Fruit fly (Drosophila melanogaster) whole organism, prepupa: Measurements from ENCODE around the gene CG33796.
A peak's percentile ranks its signal among the peaks of the same experiment; 100 is the strongest.

ENCODE experiments used
- CG10631 ChIP-seq: fragments of 200-800 bp; sonication (Bioruptor generic); optimal IDR thresholded peaks from 2 replicates; lab custom pipeline; 2016; ENCODE audit warnings: missing biosample characterization, missing genetic modification characterization
- CG10669 ChIP-seq: fragments of 200-800 bp; sonication (Bioruptor generic); optimal IDR thresholded peaks from 3 replicates; lab custom pipeline; 2018; ENCODE audit warnings: missing biosample characterization, mild to moderate bottlenecking, missing genetic modification characterization, moderate library complexity
- CG11294 ChIP-seq: fragments of 200-800 bp; sonication (Bioruptor generic); IDR thresholded peaks from 2 replicates; pipeline ENCODE4 v1.3.6; 2022; ENCODE audit warnings: missing biosample characterization, missing genetic modification characterization
- CG11762 ChIP-seq: fragments of 200-800 bp; sonication (Bioruptor generic); optimal IDR thresholded peaks from 3 replicates; lab custom pipeline; 2016; ENCODE audit warnings: missing biosample characterization, missing genetic modification characterization; ENCODE audit not compliant: insufficient read depth
- CG11902 ChIP-seq: fragments of 200-800 bp; sonication (Bioruptor generic); optimal IDR thresholded peaks from 3 replicates; lab custom pipeline; 2016; ENCODE audit warnings: missing biosample characterization, missing genetic modification characterization
- CG15336 ChIP-seq: fragments of 200-800 bp; sonication (Bioruptor generic); IDR thresholded peaks from 2 replicates; pipeline ENCODE4 v1.3.6; 2022; ENCODE audit warnings: missing biosample characterization, missing genetic modification characterization
- CG3032 ChIP-seq: fragments of 200-800 bp; optimal IDR thresholded peaks from 2 replicates; lab custom pipeline; 2019; ENCODE audit warnings: missing biosample characterization, mild to moderate bottlenecking, missing genetic modification characterization, moderate library complexity
- CG31627 ChIP-seq: fragments of 200-800 bp; sonication (Bioruptor generic); optimal IDR thresholded peaks from 3 replicates; lab custom pipeline; 2016; ENCODE audit warnings: missing biosample characterization, missing genetic modification characterization
- CG32006 ChIP-seq: fragments of 200-800 bp; sonication (Bioruptor generic); optimal IDR thresholded peaks from 3 replicates; lab custom pipeline; 2017; ENCODE audit warnings: missing biosample characterization, mild to moderate bottlenecking, missing genetic modification characterization
- CG3919 ChIP-seq: fragments of 200-800 bp; sonication (Bioruptor generic); optimal IDR thresholded peaks from 3 replicates; lab custom pipeline; 2016; ENCODE audit warnings: missing biosample characterization, missing genetic modification characterization
- CG4318 ChIP-seq: fragments of 200-800 bp; sonication (Bioruptor generic); optimal IDR thresholded peaks from 3 replicates; lab custom pipeline; 2017; ENCODE audit warnings: missing biosample characterization, mild to moderate bottlenecking, missing genetic modification characterization
- CG6163 ChIP-seq: fragments of 200-800 bp; sonication (Bioruptor generic); IDR thresholded peaks from 3 replicates; pipeline ENCODE4 v1.3.6; 2022; ENCODE audit warnings: missing biosample characterization, missing genetic modification characterization
- CG6276 ChIP-seq: fragments of 200-800 bp; sonication (Bioruptor generic); optimal IDR thresholded peaks from 2 replicates; lab custom pipeline; 2017; ENCODE audit warnings: missing biosample characterization, mild to moderate bottlenecking, missing genetic modification characterization
- CG6792 ChIP-seq: fragments of 200-800 bp; sonication (Bioruptor generic); optimal IDR thresholded peaks from 3 replicates; lab custom pipeline; 2016; ENCODE audit warnings: missing biosample characterization, missing genetic modification characterization
- CG6808 ChIP-seq: fragments of 200-800 bp; sonication (Bioruptor generic); optimal IDR thresholded peaks from 3 replicates; lab custom pipeline; 2017; ENCODE audit warnings: missing biosample characterization, missing genetic modification characterization, mild to moderate bottlenecking, moderate library complexity, missing genetic modification reagents
- CG6854 ChIP-seq: fragments of 200-800 bp; sonication (Bioruptor generic); optimal IDR thresholded peaks from 2 replicates; lab custom pipeline; 2017; ENCODE audit warnings: missing biosample characterization, mild to moderate bottlenecking, missing genetic modification characterization
- CG8119 ChIP-seq: fragments of 200-800 bp; sonication (Bioruptor generic); IDR thresholded peaks from 3 replicates; pipeline ENCODE4 v1.3.6; 2022; ENCODE audit warnings: missing biosample characterization, missing genetic modification characterization
- CG8632 ChIP-seq: fragments of 200-800 bp; sonication (Bioruptor generic); optimal IDR thresholded peaks from 3 replicates; lab custom pipeline; 2016; ENCODE audit warnings: missing biosample characterization, missing genetic modification characterization
- CG9139 ChIP-seq: fragments of 200-800 bp; sonication (Bioruptor generic); optimal IDR thresholded peaks from 3 replicates; lab custom pipeline; 2017; ENCODE audit warnings: missing biosample characterization, mild to moderate bottlenecking, missing genetic modification characterization
- Eip78C ChIP-seq: fragments of 200-800 bp; sonication (Bioruptor generic); peaks from one replicate; lab custom pipeline; 2016; ENCODE audit warnings: missing biosample characterization, missing genetic modification characterization
- Ets21C ChIP-seq: fragments of 200-800 bp; sonication (Bioruptor generic); optimal IDR thresholded peaks from 3 replicates; lab custom pipeline; 2016; ENCODE audit warnings: missing biosample characterization, missing genetic modification characterization
- Hr38 ChIP-seq: sonication (Bioruptor generic); optimal IDR thresholded peaks from 2 replicates; lab custom pipeline; 2016; ENCODE audit warnings: missing biosample characterization, missing genetic modification characterization
- Hr39 ChIP-seq: fragments of 200-800 bp; sonication (Bioruptor generic); optimal IDR thresholded peaks from 2 replicates; lab custom pipeline; 2016; ENCODE audit warnings: missing biosample characterization, missing genetic modification characterization
- Hr4 ChIP-seq: fragments of 200-800 bp; sonication (Bioruptor generic); optimal IDR thresholded peaks from 3 replicates; lab custom pipeline; 2016; ENCODE audit warnings: missing biosample characterization, missing genetic modification characterization
- Lpt ChIP-seq: fragments of 200-800 bp; sonication (Bioruptor generic); optimal IDR thresholded peaks from 3 replicates; lab custom pipeline; 2016; ENCODE audit warnings: missing biosample characterization, missing genetic modification characterization
- Met ChIP-seq: fragments of 200-800 bp; sonication (Bioruptor generic); optimal IDR thresholded peaks from 3 replicates; lab custom pipeline; 2016; ENCODE audit warnings: missing biosample characterization, missing genetic modification characterization
- Sox102F ChIP-seq: fragments of 200-800 bp; sonication (Bioruptor generic); optimal IDR thresholded peaks from 2 replicates; lab custom pipeline; 2016; ENCODE audit warnings: missing biosample characterization, mild to moderate bottlenecking, missing genetic modification characterization
- Sox14 ChIP-seq: fragments of 200-800 bp; sonication (Bioruptor generic); optimal IDR thresholded peaks from 3 replicates; lab custom pipeline; 2016; ENCODE audit warnings: missing biosample characterization, missing genetic modification characterization
- achi ChIP-seq: fragments of 200-800 bp; sonication (Bioruptor generic); optimal IDR thresholded peaks from 3 replicates; lab custom pipeline; 2016; ENCODE audit warnings: missing biosample characterization, missing genetic modification characterization
- acj6 ChIP-seq: fragments of 200-800 bp; sonication (Bioruptor generic); optimal IDR thresholded peaks from 3 replicates; lab custom pipeline; 2016; ENCODE audit warnings: missing biosample characterization, missing genetic modification characterization
- cyc ChIP-seq: fragments of 200-800 bp; sonication (Bioruptor generic); optimal IDR thresholded peaks from 3 replicates; lab custom pipeline; 2016; ENCODE audit warnings: missing biosample characterization, missing genetic modification characterization
- dac ChIP-seq: fragments of 200-800 bp; sonication (Bioruptor generic); optimal IDR thresholded peaks from 2 replicates; lab custom pipeline; 2017; ENCODE audit warnings: missing biosample characterization, mild to moderate bottlenecking, missing genetic modification characterization
- dsx ChIP-seq: fragments of 200-800 bp; optimal IDR thresholded peaks from 3 replicates; lab custom pipeline; 2019; ENCODE audit warnings: missing biosample characterization, mild to moderate bottlenecking, missing genetic modification characterization, moderate library complexity; ENCODE audit not compliant: poor library complexity, severe bottlenecking
- eg ChIP-seq: fragments of 200-800 bp; sonication (Bioruptor generic); IDR thresholded peaks from 3 replicates; pipeline ENCODE4 v1.3.6; 2022; ENCODE audit warnings: missing biosample characterization, missing genetic modification characterization
- esn ChIP-seq: fragments of 200-800 bp; sonication (Bioruptor generic); optimal IDR thresholded peaks from 2 replicates; lab custom pipeline; 2016; ENCODE audit warnings: missing biosample characterization, mild to moderate bottlenecking, missing genetic modification characterization, moderate library complexity
- fkh ChIP-seq: fragments of 200-800 bp; sonication (Bioruptor generic); optimal IDR thresholded peaks from 3 replicates; lab custom pipeline; 2017; ENCODE audit warnings: missing biosample characterization, mild to moderate bottlenecking, missing genetic modification characterization, moderate library complexity
- lz ChIP-seq: fragments of 200-800 bp; sonication (Bioruptor generic); optimal IDR thresholded peaks from 3 replicates; lab custom pipeline; 2016; ENCODE audit warnings: missing biosample characterization, missing genetic modification characterization
- net ChIP-seq: fragments of 200-800 bp; sonication (Bioruptor generic); optimal IDR thresholded peaks from 3 replicates; lab custom pipeline; 2016; ENCODE audit warnings: missing biosample characterization, missing genetic modification characterization
- pdm3 ChIP-seq: fragments of 200-800 bp; sonication (Bioruptor generic); optimal IDR thresholded peaks from 3 replicates; lab custom pipeline; 2016; ENCODE audit warnings: missing biosample characterization, missing genetic modification characterization
- spab ChIP-seq: fragments of 200-800 bp; sonication (Bioruptor generic); optimal IDR thresholded peaks from 2 replicates; lab custom pipeline; 2017; ENCODE audit warnings: missing biosample characterization, mild to moderate bottlenecking, missing genetic modification characterization, missing genetic modification reagents
- ss ChIP-seq, 2 experiments: fragments of 200-800 bp; sonication (Bioruptor generic); optimal IDR thresholded peaks; 2 replicates in 1 of 2; 3 replicates in 1 of 2; lab custom pipeline; 2017 to 2018; ENCODE audit warnings: mild to moderate bottlenecking in 2 of 2, missing biosample characterization in 2 of 2, missing genetic modification characterization in 2 of 2, moderate library complexity in 1 of 2
- svp ChIP-seq: fragments of 200-800 bp; sonication (Bioruptor generic); peaks from one replicate; lab custom pipeline; 2016; ENCODE audit warnings: missing biosample characterization, missing genetic modification characterization
- topi ChIP-seq: fragments of 200-800 bp; sonication (Bioruptor generic); optimal IDR thresholded peaks from 3 replicates; lab custom pipeline; 2016; ENCODE audit warnings: missing biosample characterization, missing genetic modification characterization
- vri ChIP-seq: fragments of 200-800 bp; sonication (Bioruptor generic); optimal IDR thresholded peaks from 3 replicates; lab custom pipeline; 2016; ENCODE audit warnings: missing biosample characterization, mild to moderate bottlenecking, missing genetic modification characterization

Gene CG33796

DNA sequence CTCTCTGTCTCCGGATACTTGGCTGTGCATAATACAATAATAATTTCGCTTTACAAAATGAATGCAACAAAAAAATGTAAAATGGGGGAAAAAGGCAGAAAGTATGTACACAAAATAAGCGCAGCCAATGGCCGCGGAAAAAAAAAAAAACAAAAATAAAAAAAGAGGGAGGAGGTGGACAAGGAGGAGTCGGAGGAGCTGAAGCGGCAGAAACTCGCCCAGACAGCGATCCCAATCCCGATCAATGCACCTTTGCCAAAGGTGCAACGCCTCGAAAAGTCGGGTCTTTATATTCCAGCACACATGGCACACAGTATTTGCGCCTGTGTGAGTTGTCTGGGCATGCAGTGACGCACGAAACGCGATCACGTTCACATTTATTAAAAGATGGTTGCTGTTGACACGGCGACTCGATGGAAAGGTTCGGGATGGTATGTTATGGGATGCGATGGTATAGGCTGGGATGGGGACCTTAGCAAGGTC lies 25.6 kb upstream of the CG33796 start (continued):
- peak; percentile 9 for TF ChIP-seq achi (GFP tag; lab: Kevin White, UChicago)
- TF ChIP-seq topi (GFP tag; lab: Kevin White, UChicago): peak; percentile 53
- TF ChIP-seq Hr39 (GFP tag; lab: Kevin White, UChicago): no peak
- no peak for TF ChIP-seq CG11902 (GFP tag; lab: Kevin White, UChicago)
- no peak for TF ChIP-seq Ets21C (GFP tag; lab: Kevin White, UChicago)
- TF ChIP-seq CG6163 (GFP tag; lab: Robert Waterston, UW): peak; percentile 52
- TF ChIP-seq Met (GFP tag; lab: Kevin White, UChicago): peak; percentile 87
- no peak for TF ChIP-seq CG6276 (GFP tag; lab: Kevin White, UChicago)
- peak; percentile 48 for TF ChIP-seq CG6792 (GFP tag; lab: Kevin White, UChicago)
- TF ChIP-seq CG15336: no peak
- TF ChIP-seq CG8119 (GFP tag; lab: Robert Waterston, UW): no peak; the same call in 2 of the 3 replicates
- peak; percentile 71 to 80 for TF ChIP-seq ss (GFP tag; optimal IDR thresholded peaks at IDR 0.05; lab: Kevin White, UChicago)
- TF ChIP-seq fkh (GFP tag; lab: Kevin White, UChicago): no peak
- peak; percentile 9 for TF ChIP-seq CG10631 (GFP tag; lab: Kevin White, UChicago)
- TF ChIP-seq net (GFP tag; lab: Kevin White, UChicago): peak; percentile 32
- peak; percentile 62 for TF ChIP-seq CG6808 (GFP tag; lab: Kevin White, UChicago)
- TF ChIP-seq spab: peak; percentile 57
- TF ChIP-seq vri (GFP tag; lab: Kevin White, UChicago): peak; percentile 88
- TF ChIP-seq acj6 (GFP tag; lab: Kevin White, UChicago): peak; percentile 7
- no peak for TF ChIP-seq Hr4 (GFP tag; lab: Kevin White, UChicago)
- TF ChIP-seq svp (GFP tag; lab: Kevin White, UChicago): peak; percentile 97
- TF ChIP-seq Sox14 (GFP tag; lab: Kevin White, UChicago): peak; percentile 73
- TF ChIP-seq esn (GFP tag; lab: Kevin White, UChicago): peak; percentile 60
- TF ChIP-seq dac (GFP tag; lab: Kevin White, UChicago): no peak
- peak; percentile 16 for TF ChIP-seq CG10669 (GFP tag; lab: Kevin White, UChicago)
- no peak for TF ChIP-seq Hr38 (GFP tag; lab: Kevin White, UChicago)
- TF ChIP-seq CG32006 (GFP tag; lab: Kevin White, UChicago): no peak

DNA sequence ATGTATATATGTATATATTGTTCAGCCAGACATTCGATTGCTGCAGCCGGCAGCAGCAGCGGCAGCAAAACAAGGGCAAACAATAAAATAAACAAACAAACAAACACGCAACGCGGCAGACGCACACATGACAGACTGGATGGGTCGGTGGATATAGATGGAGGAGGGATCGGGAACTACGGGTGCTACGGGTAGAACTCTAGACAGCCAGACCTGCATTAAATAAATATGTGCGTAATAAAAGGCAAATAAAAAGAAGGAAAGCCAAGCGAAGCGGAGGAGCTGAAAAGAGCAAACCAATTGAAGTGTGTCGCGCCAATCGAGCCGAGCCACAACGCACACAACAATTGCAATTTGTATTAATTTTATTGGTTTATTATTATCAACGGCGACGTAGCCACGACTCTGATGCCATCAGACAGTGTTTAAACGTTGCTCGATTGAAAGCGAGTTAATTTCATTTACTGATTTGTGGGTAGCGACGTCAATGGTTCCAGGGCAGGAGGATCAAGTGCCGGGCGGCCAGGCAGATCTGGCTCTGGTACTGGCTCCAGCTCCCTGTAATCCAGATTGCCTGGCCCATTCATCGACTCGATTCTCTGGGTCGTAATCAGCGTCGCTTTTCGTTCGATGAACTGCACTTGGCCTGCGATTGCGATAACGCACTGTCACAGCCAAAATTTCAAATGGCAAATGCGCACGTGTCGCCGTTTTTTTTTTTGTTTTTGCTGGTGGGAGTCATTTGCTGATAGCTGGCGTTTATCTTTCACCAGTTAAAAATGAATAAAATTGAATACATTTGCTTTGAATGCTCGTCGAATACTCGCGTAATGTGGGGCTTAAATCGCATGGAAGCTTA lies 24.2 kb upstream of the CG33796 start:
- peak; percentile 62 for TF ChIP-seq pdm3
- TF ChIP-seq CG15336: peak; percentile 45; the same call in 1 of the 2 replicates
- TF ChIP-seq CG3032: peak; percentile 49
- TF ChIP-seq CG6854 (GFP tag; lab: Kevin White, UChicago): peak; percentile 85
- peak; percentile 60 for TF ChIP-seq esn (GFP tag; lab: Kevin White, UChicago)
- TF ChIP-seq Eip78C (GFP tag; lab: Kevin White, UChicago): peak; percentile 88
- TF ChIP-seq net (GFP tag; lab: Kevin White, UChicago): peak; percentile 77
- peak; percentile 22 for TF ChIP-seq CG11762 (GFP tag; lab: Kevin White, UChicago)
- TF ChIP-seq Sox102F (GFP tag; lab: Kevin White, UChicago): peak; percentile 62
- peak; percentile 67 for TF ChIP-seq achi (GFP tag; lab: Kevin White, UChicago)
- peak; percentile 44 for TF ChIP-seq lz
- TF ChIP-seq cyc (GFP tag; lab: Kevin White, UChicago): no peak
- peak; percentile 62; the same call in 2 of the 3 replicates for TF ChIP-seq eg (GFP tag; lab: Robert Waterston, UW)
- peak; percentile 73 for TF ChIP-seq CG3919 (GFP tag; lab: Kevin White, UChicago)
- TF ChIP-seq CG6163 (GFP tag; lab: Robert Waterston, UW): peak; percentile 77
- TF ChIP-seq Hr4 (GFP tag; lab: Kevin White, UChicago): peak; percentile 22
- no peak for TF ChIP-seq Hr39 (GFP tag; lab: Kevin White, UChicago)
- TF ChIP-seq CG11294: no peak
- peak; percentile 39 for TF ChIP-seq acj6 (GFP tag; lab: Kevin White, UChicago)
- TF ChIP-seq topi (GFP tag; lab: Kevin White, UChicago): peak; percentile 38
- peak; percentile 83 for TF ChIP-seq CG9139
- TF ChIP-seq dsx: peak; percentile 82
- TF ChIP-seq CG8632 (GFP tag; lab: Kevin White, UChicago): peak; percentile 71
- no peak for TF ChIP-seq CG31627
- no peak for TF ChIP-seq Hr38 (GFP tag; lab: Kevin White, UChicago)
- peak; percentile 65 for TF ChIP-seq CG6792 (GFP tag; lab: Kevin White, UChicago)
- TF ChIP-seq Ets21C (GFP tag; lab: Kevin White, UChicago): no peak
- TF ChIP-seq CG10669 (GFP tag; lab: Kevin White, UChicago): peak; percentile 75
- peak; percentile 85 for TF ChIP-seq vri (GFP tag; lab: Kevin White, UChicago)
- TF ChIP-seq CG8119 (GFP tag; lab: Robert Waterston, UW): peak; percentile 53; the same call in 1 of the 3 replicates
- peak; percentile 52 for TF ChIP-seq CG32006 (GFP tag; lab: Kevin White, UChicago)
- peak; percentile 60 for TF ChIP-seq Lpt (GFP tag; lab: Kevin White, UChicago)
- TF ChIP-seq Sox14 (GFP tag; lab: Kevin White, UChicago): peak; percentile 59
- TF ChIP-seq svp (GFP tag; lab: Kevin White, UChicago): peak; percentile 98
- no peak for TF ChIP-seq CG4318 (GFP tag; lab: Kevin White, UChicago)
